Worm (Caenorhabditis elegans) whole organism, mixed stage, embryonic: ENCODE results near the gene srw-60.

ENCODE experiments used
- bed-3 ChIP-seq: fragments of 200-800 bp; sonication (Bioruptor generic); optimal IDR thresholded peaks from 3 replicates; lab custom pipeline; 2018; ENCODE audit warnings: mild to moderate bottlenecking, missing genetic modification characterization, moderate library complexity, missing compliant biosample characterization
- blmp-1 ChIP-seq: fragments of 150-350 bp; optimal IDR thresholded peaks from 2 replicates; lab custom pipeline; 2014; ENCODE audit warnings: missing biosample characterization, missing genetic modification characterization
- ceh-39 ChIP-seq: fragments of 150-350 bp; optimal IDR thresholded peaks from 2 replicates; lab custom pipeline; 2014; ENCODE audit warnings: missing biosample characterization, missing genetic modification characterization
- ceh-43 ChIP-seq: fragments of 200-800 bp; sonication (Bioruptor generic); optimal IDR thresholded peaks from 2 replicates; lab custom pipeline; 2018; ENCODE audit warnings: mild to moderate bottlenecking, missing genetic modification characterization, moderate library complexity, missing compliant biosample characterization
- ceh-83 ChIP-seq: fragments of 200-800 bp; sonication (Bioruptor generic); optimal IDR thresholded peaks from 2 replicates; lab custom pipeline; 2018; ENCODE audit warnings: mild to moderate bottlenecking, missing genetic modification characterization, missing compliant biosample characterization
- ces-1 ChIP-seq: fragments of 150-350 bp; optimal IDR thresholded peaks from 2 replicates; lab custom pipeline; 2014; ENCODE audit warnings: missing biosample characterization, missing genetic modification reagents, missing genetic modification characterization
- cnd-1 ChIP-seq: fragments of 200-800 bp; sonication (Bioruptor generic); optimal IDR thresholded peaks from 2 replicates; lab custom pipeline; 2018; ENCODE audit warnings: mild to moderate bottlenecking, missing genetic modification characterization, missing compliant biosample characterization
- drap-1 ChIP-seq: fragments of 200-800 bp; sonication (Bioruptor generic); optimal IDR thresholded peaks from 3 replicates; lab custom pipeline; 2018; ENCODE audit warnings: mild to moderate bottlenecking, missing genetic modification characterization, missing compliant biosample characterization
- elt-1 ChIP-seq: sonication (generic microtip); optimal IDR thresholded peaks from 2 replicates; lab custom pipeline; 2017; ENCODE audit warnings: missing genetic modification characterization, mild to moderate bottlenecking, missing compliant biosample characterization, antibody characterized with exemption, moderate library complexity, borderline replicate concordance; ENCODE audit not compliant: insufficient read depth
- elt-3 ChIP-seq: fragments of 150-350 bp; optimal IDR thresholded peaks from 2 replicates; lab custom pipeline; 2014; ENCODE audit warnings: missing biosample characterization, missing genetic modification characterization
- flh-1 ChIP-seq: fragments of 200-800 bp; sonication (Bioruptor generic); optimal IDR thresholded peaks from 2 replicates; lab custom pipeline; 2018; ENCODE audit warnings: mild to moderate bottlenecking, missing genetic modification characterization, moderate library complexity, missing compliant biosample characterization
- ham-2 ChIP-seq: fragments of 200-800 bp; sonication (Bioruptor generic); optimal IDR thresholded peaks from 2 replicates; lab custom pipeline; 2018; ENCODE audit warnings: mild to moderate bottlenecking, missing genetic modification characterization, missing compliant biosample characterization
- hlh-1 ChIP-seq: fragments of 150-350 bp; optimal IDR thresholded peaks from 2 replicates; lab custom pipeline; 2014; ENCODE audit warnings: missing biosample characterization, missing genetic modification reagents, missing genetic modification characterization
- lin-13 ChIP-seq: fragments of 150-350 bp; optimal IDR thresholded peaks from 2 replicates; lab custom pipeline; 2014; ENCODE audit warnings: missing biosample characterization, missing genetic modification characterization
- lin-32 ChIP-seq: fragments of 200-800 bp; sonication (Bioruptor generic); optimal IDR thresholded peaks from 2 replicates; lab custom pipeline; 2018; ENCODE audit warnings: mild to moderate bottlenecking, missing genetic modification characterization, missing compliant biosample characterization
- lsy-2 ChIP-seq: fragments of 150-350 bp; optimal IDR thresholded peaks from 2 replicates; lab custom pipeline; 2014; ENCODE audit warnings: missing biosample characterization, missing genetic modification characterization
- mep-1 ChIP-seq: fragments of 150-350 bp; optimal IDR thresholded peaks from 2 replicates; lab custom pipeline; 2017; ENCODE audit warnings: missing biosample characterization, missing genetic modification reagents, missing genetic modification characterization, inconsistent platforms
- mls-2 ChIP-seq: sonication (generic microtip); optimal IDR thresholded peaks from 2 replicates; lab custom pipeline; 2016; ENCODE audit warnings: mild to moderate bottlenecking, missing genetic modification characterization, moderate library complexity, missing compliant biosample characterization
- nhr-12 ChIP-seq: fragments of 150-350 bp; optimal IDR thresholded peaks from 2 replicates; lab custom pipeline; 2014; ENCODE audit warnings: missing biosample characterization, missing genetic modification characterization
- nhr-2 ChIP-seq: fragments of 150-350 bp; optimal IDR thresholded peaks from 2 replicates; lab custom pipeline; 2014; ENCODE audit warnings: missing biosample characterization, missing genetic modification characterization
- nhr-237 ChIP-seq: fragments of 150-350 bp; optimal IDR thresholded peaks from 2 replicates; lab custom pipeline; 2014; ENCODE audit warnings: missing biosample characterization, missing genetic modification characterization
- nhr-28 ChIP-seq: fragments of 150-350 bp; optimal IDR thresholded peaks from 2 replicates; lab custom pipeline; 2014; ENCODE audit warnings: missing biosample characterization, missing genetic modification characterization
- nhr-76 ChIP-seq: sonication (generic microtip); optimal IDR thresholded peaks from 2 replicates; lab custom pipeline; 2017; ENCODE audit warnings: missing biosample characterization, missing genetic modification characterization
- pha-4 ChIP-seq: fragments of 150-350 bp; optimal IDR thresholded peaks from 2 replicates; lab custom pipeline; 2018; ENCODE audit warnings: missing biosample characterization, missing genetic modification reagents, missing genetic modification characterization
- sem-2 ChIP-seq: fragments of 200-800 bp; sonication (Bioruptor generic); optimal IDR thresholded peaks from 2 replicates; lab custom pipeline; 2018; ENCODE audit warnings: mild to moderate bottlenecking, missing genetic modification characterization, missing compliant biosample characterization
- tbx-8 ChIP-seq: fragments of 200-800 bp; sonication (Bioruptor generic); optimal IDR thresholded peaks from 2 replicates; lab custom pipeline; 2018; ENCODE audit warnings: mild to moderate bottlenecking, missing genetic modification characterization, moderate library complexity, missing compliant biosample characterization
- unc-120 ChIP-seq: sonication (generic microtip); optimal IDR thresholded peaks from 2 replicates; lab custom pipeline; 2017; ENCODE audit warnings: missing genetic modification characterization, missing compliant biosample characterization; ENCODE audit not compliant: poor library complexity, severe bottlenecking
- unc-39 ChIP-seq: fragments of 150-350 bp; optimal IDR thresholded peaks from 2 replicates; lab custom pipeline; 2014; ENCODE audit warnings: missing biosample characterization, missing genetic modification characterization
- unc-62 ChIP-seq: fragments of 150-350 bp; optimal IDR thresholded peaks from 2 replicates; lab custom pipeline; 2014; ENCODE audit warnings: missing biosample characterization, missing genetic modification reagents, missing genetic modification characterization
- zip-8 ChIP-seq: fragments of 150-350 bp; optimal IDR thresholded peaks from 2 replicates; lab custom pipeline; 2014; ENCODE audit warnings: missing biosample characterization, missing genetic modification characterization

Gene srw-60

DNA sequence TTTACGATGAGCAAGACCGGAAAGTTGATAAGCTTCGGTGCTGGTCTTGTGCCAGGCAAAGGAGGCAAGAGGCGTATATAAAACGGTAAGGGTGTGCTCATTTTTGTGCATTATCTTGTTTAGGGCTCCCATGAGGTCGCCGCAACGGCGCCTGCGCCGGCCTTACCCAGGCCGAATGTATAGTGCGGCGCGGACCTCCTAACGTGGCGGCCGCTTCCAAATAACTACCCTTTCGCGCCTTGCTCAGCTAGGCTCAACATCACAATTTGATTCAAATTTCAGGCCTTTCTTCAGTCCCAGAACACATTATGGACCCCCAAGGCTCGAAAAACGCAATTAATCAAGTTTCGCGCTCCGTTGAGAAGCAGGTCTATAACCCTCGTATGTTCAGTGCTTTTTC lies 30.9 kb upstream of the srw-60 start, which contains the start of the genes ZK355.3 and ZK355.8:
Gene ZK355.3 (minus strand): TSS at position 101 of the 400 bp plus-strand sequence.
Gene ZK355.8 (plus strand): TSS at position 272 of the 400 bp plus-strand sequence.
- TF ChIP-seq bed-3 (GFP tag; lab: Kevin White, UChicago) (no peak), zip-8 (tag; lab: Kevin White, UChicago) (no peak), elt-1 (no peak), unc-120 (tag; lab: Kevin White, UChicago) (no peak), unc-39 (tag; lab: Kevin White, UChicago) (no peak), ham-2 (GFP tag; lab: Kevin White, UChicago) (no peak)
- TF ChIP-seq, all 35 proteins: peak for 0

DNA sequence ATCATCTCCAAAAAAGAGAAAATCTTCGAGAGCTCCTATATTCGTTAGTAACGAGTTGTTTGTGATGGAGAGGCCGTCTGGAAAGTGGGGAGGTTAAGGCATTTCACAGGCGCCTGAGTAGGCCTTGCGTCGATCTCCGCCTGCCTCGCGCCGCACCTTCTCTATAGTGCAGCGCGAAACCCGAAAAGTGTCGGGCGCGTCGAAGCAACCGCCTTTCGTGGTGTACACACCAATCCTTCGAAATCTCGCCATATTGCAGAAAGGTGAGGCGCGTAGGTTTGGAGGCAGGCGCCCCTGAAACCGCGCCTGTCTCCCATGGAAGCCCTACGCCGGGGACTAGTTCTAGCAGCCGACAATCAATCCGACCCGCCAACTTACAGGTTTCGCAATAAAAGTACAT lies 28.6 kb upstream of the srw-60 start:
- TF ChIP-seq elt-3 (no peak), lin-32 (GFP tag; lab: Kevin White, UChicago) (no peak), ham-2 (GFP tag; lab: Kevin White, UChicago) (no peak), pha-4 (no peak), sem-2 (GFP tag; lab: Kevin White, UChicago) (no peak)
- TF ChIP-seq, all 35 proteins: peak for 0

- TF ChIP-seq hlh-1 (no peak), mls-2 (no peak), unc-120 (tag; lab: Kevin White, UChicago) (no peak), ces-1 (no peak), unc-62 (GFP tag; lab: Kevin White, UChicago) (no peak), flh-1 (GFP tag; lab: Kevin White, UChicago) (no peak)
Measured at ce11 chrII:2930499-2930898, 27.9 kb upstream of the srw-60 start, which contains the start of the genes irld-64 and irld-63. Gene irld-64 (minus strand): TSS chrII:2930599. Gene irld-63 (plus strand): TSS chrII:2930728.

ce11 chrII:2931564-2931963 lies 26.8 kb upstream of the srw-60 start:
- TF ChIP-seq pha-4, result no peak
- TF ChIP-seq nhr-12 (tag; lab: Kevin White, UChicago), result no peak
- TF ChIP-seq lsy-2 (tag; lab: Kevin White, UChicago), result no peak
- no peak for TF ChIP-seq lin-32 (GFP tag; lab: Kevin White, UChicago)
- no peak for TF ChIP-seq ceh-83 (GFP tag; lab: Kevin White, UChicago)
- no peak for TF ChIP-seq cnd-1 (tag; lab: Kevin White, UChicago)
- no peak for TF ChIP-seq blmp-1 (tag; lab: Kevin White, UChicago)
- TF ChIP-seq elt-3, result no peak

DNA sequence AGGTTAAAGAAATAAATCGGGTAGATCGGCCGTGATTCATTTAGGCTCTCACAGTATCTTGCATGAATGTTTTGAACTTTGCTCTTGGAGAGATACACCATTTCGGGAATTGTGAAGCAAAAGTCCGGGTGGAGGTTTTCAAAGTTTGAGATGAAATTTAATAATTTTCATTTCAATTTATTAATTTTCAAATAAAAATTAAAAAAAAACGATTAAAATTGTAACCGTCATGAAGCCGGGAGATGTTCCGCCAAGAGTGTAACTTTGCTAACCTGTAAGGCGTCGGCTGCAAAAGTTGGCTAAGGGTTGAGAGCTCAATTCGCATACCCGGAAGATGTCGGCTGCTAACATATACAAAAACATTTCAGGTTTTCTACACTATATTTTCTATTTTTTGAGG lies 24.1 kb upstream of the srw-60 start, which contains the start of gene irld-67:
Gene irld-67 (minus strand): TSS at position 101 of the 400 bp plus-strand sequence.
- no peak for TF ChIP-seq ceh-83 (GFP tag; lab: Kevin White, UChicago)
- no peak for TF ChIP-seq hlh-1
- no peak for TF ChIP-seq ces-1
- no peak for TF ChIP-seq flh-1 (GFP tag; lab: Kevin White, UChicago)
- TF ChIP-seq lsy-2 (tag; lab: Kevin White, UChicago), result no peak
- no peak for TF ChIP-seq lin-13 (tag; lab: Kevin White, UChicago)
- TF ChIP-seq ceh-43 (GFP tag; lab: Kevin White, UChicago), result no peak
- no peak for TF ChIP-seq mep-1
- TF ChIP-seq elt-3, result no peak
- no peak for TF ChIP-seq ceh-39 (tag; lab: Kevin White, UChicago)
- no peak for TF ChIP-seq drap-1 (GFP tag; lab: Kevin White, UChicago)
- TF ChIP-seq nhr-28 (tag; lab: Kevin White, UChicago), result no peak
- TF ChIP-seq nhr-237 (tag; lab: Kevin White, UChicago), result no peak
- no peak for TF ChIP-seq mls-2
- no peak for TF ChIP-seq nhr-76 (tag; lab: Kevin White, UChicago)
- TF ChIP-seq pha-4, result no peak
- no peak for TF ChIP-seq elt-1
- TF ChIP-seq blmp-1 (tag; lab: Kevin White, UChicago), result no peak
- no peak for TF ChIP-seq bed-3 (GFP tag; lab: Kevin White, UChicago)

ce11 chrII:2937852-2938251 lies 20.6 kb upstream of the srw-60 start, which contains the start of gene irld-65:
Gene irld-65 (minus strand): TSS chrII:2937952.
- TF ChIP-seq elt-3 (no peak), nhr-12 (tag; lab: Kevin White, UChicago) (no peak), nhr-2 (no peak), unc-62 (GFP tag; lab: Kevin White, UChicago) (no peak), tbx-8 (no peak)
